Fruit fly (Drosophila melanogaster): ENCODE results near the gene HP1c.

DNA sequence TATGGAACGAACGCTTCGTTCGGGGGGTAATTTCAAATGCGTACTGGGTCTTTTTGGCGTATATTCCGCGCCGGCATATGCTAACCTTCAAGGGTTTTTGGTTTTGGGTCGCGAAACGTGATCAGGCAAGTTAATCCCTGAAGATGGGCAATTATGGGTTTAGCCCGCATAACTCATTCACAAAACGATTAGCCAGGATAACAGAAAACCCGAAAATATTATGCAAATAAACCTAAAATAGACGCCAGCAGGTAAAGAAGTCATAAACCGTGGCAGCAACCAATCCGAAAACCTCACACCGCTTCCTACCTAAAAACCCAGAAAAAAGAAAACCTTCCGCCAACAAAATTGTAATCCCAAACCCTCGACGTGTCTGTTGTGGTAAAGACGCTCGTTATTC lies 43.7 kb downstream of the HP1c start:
- TF ChIP-seq CG8478 (optimal IDR thresholded peaks at IDR 0.05) (no peak), CTCF (optimal IDR thresholded peaks at IDR 0.05) (no peak)

All from S2 (cell line).